Fruit fly (Drosophila melanogaster): ENCODE results near the gene CG43784.
"Not testable (repeated sequence)": the region's sequence is repeated elsewhere in the genome, so short reads cannot be mapped to it uniquely, and the experiment has no call there.

dm6 chrX:19953508-19953907 is 4.6 kb downstream of the CG43784 start, which contains the start of gene CG45494:
- TF ChIP-seq Eip93F (GFP tag; optimal IDR thresholded peaks at IDR 0.05); ss (GFP tag; optimal IDR thresholded peaks at IDR 0.05); svp (GFP tag): not testable (repeated sequence)

All from whole organism, prepupa.